Fruit fly (Drosophila melanogaster) whole organism, wandering third instar larva: ENCODE data around the gene SecCl.
A peak's percentile ranks its signal among the peaks of the same experiment; 100 is the strongest.

Source experiments
- CG32264 ChIP-seq: fragments of 200-800 bp; sonication (Bioruptor generic); optimal IDR thresholded peaks from 2 replicates; lab custom pipeline; 2016; ENCODE audit warnings: missing biosample characterization, missing genetic modification characterization
- CG9705 ChIP-seq: fragments of 200-800 bp; sonication (Bioruptor generic); optimal IDR thresholded peaks from 2 replicates; lab custom pipeline; 2018; ENCODE audit warnings: missing biosample characterization, mild to moderate bottlenecking, missing genetic modification characterization
- CrebA ChIP-seq: fragments of 200-800 bp; sonication (Bioruptor generic); optimal IDR thresholded peaks from 2 replicates; lab custom pipeline; 2016; ENCODE audit warnings: missing biosample characterization, mild to moderate bottlenecking, missing genetic modification characterization, borderline replicate concordance
- Dfd ChIP-seq: fragments of >200 bp; optimal IDR thresholded peaks from 2 replicates; lab custom pipeline; 2017; ENCODE audit warnings: missing biosample characterization, missing genetic modification characterization
- Dif ChIP-seq: fragments of 200-275, 200-300 bp; sonication (Bioruptor generic); optimal IDR thresholded peaks from 2 replicates; lab custom pipeline; 2018; ENCODE audit warnings: missing biosample characterization, missing genetic modification characterization; ENCODE audit not compliant: partially characterized antibody
- HLH106 ChIP-seq: fragments of 200-800 bp; optimal IDR thresholded peaks from 3 replicates; lab custom pipeline; 2019; ENCODE audit warnings: missing biosample characterization, mild to moderate bottlenecking, missing genetic modification characterization, moderate library complexity
- Hnf4 ChIP-seq: fragments of 200-800 bp; sonication (Bioruptor generic); optimal IDR thresholded peaks from 2 replicates; lab custom pipeline; 2016; ENCODE audit warnings: missing biosample characterization, mild to moderate bottlenecking, missing genetic modification characterization
- Hr83 ChIP-seq: fragments of 200-300 bp; sonication (Bioruptor generic); optimal IDR thresholded peaks from 2 replicates; lab custom pipeline; 2016; ENCODE audit warnings: missing biosample characterization, mild to moderate bottlenecking, missing genetic modification characterization, moderate library complexity; ENCODE audit not compliant: poor library complexity, severe bottlenecking
- Jra ChIP-seq: sonication (Bioruptor generic); optimal IDR thresholded peaks from 2 replicates; lab custom pipeline; 2016; ENCODE audit warnings: missing biosample characterization, missing genetic modification characterization
- Mio ChIP-seq: sonication (Bioruptor generic); optimal IDR thresholded peaks from 2 replicates; lab custom pipeline; 2016; ENCODE audit warnings: missing biosample characterization, missing genetic modification characterization
- Vsx2 ChIP-seq: fragments of 200-300, 225-300 bp; sonication (Bioruptor generic); optimal IDR thresholded peaks from 2 replicates; lab custom pipeline; 2018; ENCODE audit warnings: missing biosample characterization, missing genetic modification characterization; ENCODE audit not compliant: partially characterized antibody
- brk ChIP-seq: fragments of 200-800 bp; sonication (Bioruptor generic); optimal IDR thresholded peaks from 2 replicates; lab custom pipeline; 2016; ENCODE audit warnings: missing biosample characterization, mild to moderate bottlenecking, missing genetic modification characterization
- dl ChIP-seq, 2 experiments: fragments of 175-275, 200-275 bp in 1 of 2; fragments of 200-275 bp in 1 of 2; sonication (Bioruptor generic); optimal IDR thresholded peaks; lab custom pipeline; 2018; ENCODE audit warnings: mild to moderate bottlenecking in 2 of 2, missing biosample characterization in 2 of 2, missing genetic modification characterization in 2 of 2, moderate library complexity in 2 of 2; ENCODE audit not compliant: partially characterized antibody in 2 of 2, insufficient read depth in 1 of 2
- dmrt93B ChIP-seq: fragments of 200-800 bp; sonication (Bioruptor generic); optimal IDR thresholded peaks from 2 replicates; lab custom pipeline; 2018; ENCODE audit warnings: missing biosample characterization, mild to moderate bottlenecking, missing genetic modification characterization
- foxo ChIP-seq, 2 experiments: fragments of 200-800 bp; sonication (Bioruptor generic); optimal IDR thresholded peaks; 2 replicates in 1 of 2; 3 replicates in 1 of 2; lab custom pipeline; 2016 to 2017; ENCODE audit warnings: missing biosample characterization in 2 of 2, missing genetic modification characterization in 2 of 2
- fru ChIP-seq: fragments of 200-800 bp; sonication (Bioruptor generic); optimal IDR thresholded peaks from 3 replicates; lab custom pipeline; 2016; ENCODE audit warnings: missing biosample characterization, mild to moderate bottlenecking, missing genetic modification characterization
- h ChIP-seq: fragments of 200-800 bp; sonication (Bioruptor generic); optimal IDR thresholded peaks from 3 replicates; lab custom pipeline; 2016; ENCODE audit warnings: missing biosample characterization, mild to moderate bottlenecking, missing genetic modification characterization
- jim ChIP-seq: fragments of 175-275, 200-325 bp; sonication (Bioruptor generic); optimal IDR thresholded peaks from 2 replicates; lab custom pipeline; 2016; ENCODE audit warnings: missing biosample characterization, mild to moderate bottlenecking, missing genetic modification characterization
- pan ChIP-seq: fragments of >200 bp; optimal IDR thresholded peaks from 2 replicates; lab custom pipeline; 2017
- rgr ChIP-seq: fragments of 200-800 bp; sonication (Bioruptor generic); optimal IDR thresholded peaks from 3 replicates; lab custom pipeline; 2016; ENCODE audit warnings: missing biosample characterization, mild to moderate bottlenecking, missing genetic modification characterization
- sage ChIP-seq: fragments of 200-800 bp; sonication (Bioruptor generic); optimal IDR thresholded peaks from 2 replicates; lab custom pipeline; 2016; ENCODE audit warnings: missing biosample characterization, mild to moderate bottlenecking, missing genetic modification characterization
- sv ChIP-seq: fragments of 200-800 bp; sonication (Bioruptor generic); optimal IDR thresholded peaks from 3 replicates; lab custom pipeline; 2016; ENCODE audit warnings: missing biosample characterization, missing genetic modification characterization
- tai ChIP-seq: sonication (Bioruptor generic); optimal IDR thresholded peaks from 2 replicates; lab custom pipeline; 2016; ENCODE audit warnings: missing biosample characterization, missing genetic modification characterization
- usp ChIP-seq: fragments of >200 bp; optimal IDR thresholded peaks from 2 replicates; lab custom pipeline; 2017; ENCODE audit warnings: missing biosample characterization, missing genetic modification characterization
- woc ChIP-seq: sonication (Bioruptor generic); optimal IDR thresholded peaks from 2 replicates; lab custom pipeline; 2016; ENCODE audit warnings: missing biosample characterization, mild to moderate bottlenecking, missing genetic modification characterization

SecCl gene

dm6 chr3L:17496012-17496411 lies 26.1 kb downstream of the SecCl start:
- TF ChIP-seq CG9705 (GFP tag; lab: Kevin White, UChicago) (no peak), woc (GFP tag; lab: Kevin White, UChicago) (no peak), usp (GFP tag; lab: Kevin White, UChicago) (no peak), jim (no peak)

- TF ChIP-seq CrebA (GFP tag; lab: Kevin White, UChicago) (no peak), Hnf4 (GFP tag; lab: Kevin White, UChicago) (no peak), h (peak; percentile 24), brk (GFP tag; lab: Kevin White, UChicago) (no peak), dl (GFP tag; optimal IDR thresholded peaks at IDR 0.05; lab: Kevin White, UChicago; ENCODE audit: insufficient read depth in 1 of 2, partially characterized antibody in 2 of 2) (no peak), fru (GFP tag; lab: Kevin White, UChicago) (peak; percentile 41), rgr (GFP tag; lab: Kevin White, UChicago) (peak; percentile 12), sage (no peak), Dif (no peak), foxo (GFP tag; optimal IDR thresholded peaks at IDR 0.05; lab: Kevin White, UChicago) (no peak), Dfd (GFP tag; lab: Kevin White, UChicago) (no peak)
Observed at dm6 chr3L:17496871-17497492, 27.1 kb downstream of the SecCl start.

dm6 chr3L:17497969-17498368 lies 28.0 kb downstream of the SecCl start:
- TF ChIP-seq Mio (GFP tag; lab: Kevin White, UChicago) = no peak
- TF ChIP-seq CG32264 (GFP tag; lab: Kevin White, UChicago) = no peak
- no peak for TF ChIP-seq sage
- no peak for TF ChIP-seq fru (GFP tag; lab: Kevin White, UChicago)
- TF ChIP-seq usp (GFP tag; lab: Kevin White, UChicago) = no peak
- TF ChIP-seq HLH106 (tag; lab: Kevin White, UChicago) = no peak
- no peak for TF ChIP-seq tai (GFP tag; lab: Kevin White, UChicago)
- TF ChIP-seq foxo (GFP tag; optimal IDR thresholded peaks at IDR 0.05; lab: Kevin White, UChicago) = no peak
- no peak for TF ChIP-seq Jra (GFP tag; lab: Kevin White, UChicago)
- no peak for TF ChIP-seq dmrt93B (GFP tag; lab: Kevin White, UChicago)
- no peak for TF ChIP-seq Vsx2 (GFP tag; lab: Kevin White, UChicago)
- no peak for TF ChIP-seq CrebA (GFP tag; lab: Kevin White, UChicago)
- no peak for TF ChIP-seq woc (GFP tag; lab: Kevin White, UChicago)
- no peak for TF ChIP-seq Dfd (GFP tag; lab: Kevin White, UChicago)

dm6 chr3L:17498952-17499710 lies 29.2 kb downstream of the SecCl start:
- TF ChIP-seq Dfd (GFP tag; lab: Kevin White, UChicago) (no peak), fru (GFP tag; lab: Kevin White, UChicago) (no peak), sage (no peak), foxo (GFP tag; optimal IDR thresholded peaks at IDR 0.05; lab: Kevin White, UChicago) (no peak), CG9705 (GFP tag; lab: Kevin White, UChicago) (no peak), Hnf4 (GFP tag; lab: Kevin White, UChicago) (no peak), Jra (GFP tag; lab: Kevin White, UChicago) (no peak), pan (no peak), Hr83 (GFP tag; lab: Kevin White, UChicago) (no peak)

- TF ChIP-seq HLH106 (tag; lab: Kevin White, UChicago) = no peak
- peak; percentile 58 for TF ChIP-seq Dif
- TF ChIP-seq sv (GFP tag; lab: Kevin White, UChicago) = no peak
- TF ChIP-seq usp (GFP tag; lab: Kevin White, UChicago) = no peak
- TF ChIP-seq CG32264 (GFP tag; lab: Kevin White, UChicago) = no peak
Observed at dm6 chr3L:17500315-17500985, 30.5 kb downstream of the SecCl start.
